Fruit fly (Drosophila melanogaster) ovary, adult (tissue): Measurements from ENCODE around the gene CG6674.

Experiments used
- CG17801 ChIP-seq: fragments of 200-800 bp; optimal IDR thresholded peaks from 2 replicates; lab custom pipeline; 2019; ENCODE audit warnings: missing biosample characterization, mild to moderate bottlenecking, missing genetic modification characterization, moderate library complexity; ENCODE audit not compliant: partially characterized antibody

The CG6674 gene

DNA sequence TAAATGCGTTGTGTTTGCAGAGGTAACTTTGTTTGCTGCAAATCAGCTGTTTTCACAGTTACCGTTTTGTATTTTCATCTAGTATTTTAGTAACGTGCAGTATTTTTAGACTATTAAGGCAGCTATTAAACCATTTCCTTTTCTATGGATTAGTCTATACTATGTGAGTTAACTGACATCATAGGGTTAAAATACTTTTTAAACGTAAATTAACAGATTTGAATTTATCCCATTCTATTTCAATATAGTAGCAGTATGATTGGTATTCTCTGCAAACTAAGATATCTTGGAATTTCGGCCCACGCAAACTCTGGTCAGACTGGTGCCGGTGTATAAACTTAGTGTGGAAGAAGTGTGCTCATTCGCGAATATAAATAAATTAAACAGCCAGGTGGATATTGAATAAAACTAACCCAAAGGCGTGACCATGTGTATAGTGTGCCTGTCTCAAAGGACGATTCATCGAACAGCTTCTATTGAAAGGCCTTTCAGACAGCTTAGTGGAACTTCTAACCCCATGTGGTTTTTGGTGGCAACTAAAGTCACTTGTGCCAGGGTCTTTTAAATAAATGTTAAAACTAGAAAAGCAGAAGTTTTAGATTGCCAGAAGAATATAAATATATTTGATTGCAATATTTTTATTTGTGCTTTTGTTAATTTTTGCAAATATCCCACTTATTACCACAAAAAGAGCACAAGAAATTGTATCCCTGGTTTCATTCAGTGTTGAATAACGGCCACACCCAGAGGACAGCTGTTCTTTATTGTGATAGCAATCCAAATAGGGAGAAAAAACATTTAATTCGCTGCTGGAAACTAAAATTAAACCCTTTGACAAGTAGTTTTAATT lies at the start of gene CG6674, which contains the start of the genes CG42455 and vnc:
Gene CG6674, minus strand, starts transcription at position 48 of the 850 bp plus-strand sequence.
Gene CG42455, plus strand, starts transcription at position 306 of the 850 bp plus-strand sequence.
Gene vnc, plus strand, starts transcription at position 306 of the 850 bp plus-strand sequence.
- no peak for TF ChIP-seq CG17801

DNA sequence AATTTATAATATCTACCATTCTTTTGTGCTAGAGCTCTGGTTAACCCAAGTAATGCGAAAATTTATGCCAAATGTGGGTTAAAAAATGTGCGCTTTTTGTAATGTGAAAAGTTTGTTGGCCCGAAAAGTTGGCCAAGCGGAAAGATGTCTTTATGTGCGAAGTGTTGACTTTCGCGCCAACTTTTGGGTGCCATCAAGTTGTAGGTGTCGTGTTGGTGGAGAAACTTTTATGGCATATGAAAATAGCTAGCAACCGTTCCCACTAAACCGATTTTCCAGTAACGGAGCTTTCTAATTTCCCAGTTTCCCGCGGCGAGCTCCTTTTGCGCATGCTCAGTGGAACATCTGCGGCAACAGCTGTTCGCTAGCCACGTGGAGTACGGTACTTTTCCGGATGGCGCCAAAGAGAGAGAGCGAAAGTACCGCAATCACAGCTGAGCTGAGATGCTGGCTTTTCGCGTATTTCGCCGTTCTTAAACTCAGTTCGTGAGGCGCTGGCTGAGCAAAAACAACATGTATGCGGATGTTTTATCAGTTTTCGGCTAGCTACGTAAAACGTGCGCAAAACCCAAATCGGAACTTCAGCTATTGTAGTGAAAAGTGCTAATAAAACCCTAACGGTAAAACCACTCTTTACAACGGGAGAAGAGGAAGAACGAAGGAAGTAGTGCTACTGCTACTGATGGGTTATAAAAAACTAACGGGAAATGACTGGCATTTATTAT lies 2.5 kb upstream of the CG6674 start, which contains the start of gene dpr6:
Gene dpr6, plus strand, starts transcription at position 480 of the 725 bp plus-strand sequence.
- no peak for TF ChIP-seq CG17801

DNA sequence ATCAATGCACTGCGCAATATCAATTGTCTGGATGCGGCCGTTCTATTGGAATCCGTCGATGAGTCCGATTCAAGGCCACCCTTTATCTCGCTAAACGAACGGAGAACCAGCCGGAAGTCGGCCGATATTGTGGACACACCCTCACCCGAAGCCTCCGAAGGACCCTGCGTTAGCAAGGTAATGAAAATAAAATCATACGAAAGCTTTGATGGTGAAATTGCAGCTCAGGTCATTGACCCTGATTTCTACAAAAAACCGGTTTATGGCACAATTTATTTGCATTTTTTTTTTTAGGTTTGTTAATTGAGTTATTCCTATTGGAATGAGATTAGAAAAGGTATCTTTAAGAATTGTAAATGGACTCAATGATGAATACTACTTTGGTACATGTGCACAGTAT lies 2.7 kb downstream of the CG6674 start:
- TF ChIP-seq CG17801, result no peak

DNA sequence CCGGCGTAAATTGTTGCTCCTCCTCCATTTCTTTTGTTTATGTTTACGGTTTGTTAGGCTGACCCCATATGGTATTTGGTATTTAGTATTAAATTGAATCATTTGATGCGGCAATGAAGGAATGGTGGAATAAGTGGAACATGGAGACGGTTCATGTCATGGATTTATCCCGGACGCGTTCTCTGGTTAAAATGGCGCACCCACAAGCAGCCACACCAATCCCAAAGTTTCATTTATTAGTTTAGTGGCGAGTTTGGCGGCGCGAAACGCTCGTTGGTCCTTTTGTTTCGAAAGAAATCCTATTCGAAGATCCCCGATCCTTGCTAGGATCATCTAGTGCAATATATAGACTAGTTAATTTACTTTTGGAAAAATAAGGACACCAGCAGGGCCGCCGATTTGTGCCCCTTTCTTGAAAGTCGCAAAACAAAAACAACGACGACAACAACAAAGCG lies 3.6 kb downstream of the CG6674 start, which contains the start of the genes CG6685 and Dronc:
Gene CG6685, minus strand, starts transcription at position 51 of the 455 bp plus-strand sequence.
Gene Dronc, plus strand, starts transcription at position 213 of the 455 bp plus-strand sequence.
- peak; percentile 4 for TF ChIP-seq CG17801

DNA sequence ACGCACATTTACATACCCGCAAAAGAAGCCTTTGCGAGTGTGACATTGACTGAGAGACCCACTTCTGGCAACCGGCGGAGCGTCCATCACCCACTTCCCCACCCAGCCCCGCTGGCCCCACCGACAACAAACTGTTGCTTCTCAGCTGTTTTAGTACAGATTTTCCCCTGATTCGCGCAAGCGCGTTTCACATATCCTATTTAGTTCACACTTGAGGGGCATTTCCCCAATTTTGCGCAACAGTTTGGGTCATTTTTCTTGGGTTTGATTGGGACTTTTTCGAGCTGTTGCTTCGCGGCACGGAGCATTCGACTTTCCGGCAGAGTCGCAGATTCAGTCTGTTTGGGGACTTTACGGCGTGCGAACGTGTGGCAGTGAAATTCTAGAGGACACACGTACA lies 44.7 kb downstream of the CG6674 start:
- TF ChIP-seq CG17801, result no peak
